Fruit fly (Drosophila melanogaster): ENCODE data around the gene tal-3A.

- TF ChIP-seq CG4496 (GFP tag; IDR thresholded peaks at IDR 0.05) (no peak), CG17806 (tag; optimal IDR thresholded peaks at IDR 0.05) (no peak)
These were observed 47.5 kb upstream of the tal-3A start, which contains the start of gene CG9312 for dm6 chr3R:13765456-13765855.

Measured in whole organism, pupa.